Worm (Caenorhabditis elegans): Measurements from ENCODE around the gene dars-1.

The dars-1 gene

ce11 chrIII:9442846-9443245 is 48.2 kb downstream of the dars-1 start:
- TF ChIP-seq lin-54 (GFP tag; optimal IDR thresholded peaks at IDR 0.05): peak; percentile 37
- TF ChIP-seq ekl-4 (GFP tag; IDR thresholded peaks at IDR 0.05): peak; percentile 30; the same call in 1 of the 2 replicates
- TF ChIP-seq snpc-1.3 (tag; optimal IDR thresholded peaks at IDR 0.05; ENCODE audit: insufficient read depth): peak; percentile 39
- TF ChIP-seq madf-6 (GFP tag; IDR thresholded peaks at IDR 0.05): peak; percentile 74
- TF ChIP-seq egl-18 (GFP tag; IDR thresholded peaks at IDR 0.05): no peak
- TF ChIP-seq lin-26 (GFP tag; IDR thresholded peaks at IDR 0.05): peak; percentile 57; the same call in 1 of the 2 replicates
- TF ChIP-seq ceh-91 (GFP tag; IDR thresholded peaks at IDR 0.05): no peak
- peak; percentile 48 for TF ChIP-seq ztf-18 (tag; optimal IDR thresholded peaks at IDR 0.05)
- TF ChIP-seq ceh-40 (GFP tag; IDR thresholded peaks at IDR 0.05): no peak
- peak; percentile 45; the same call in 1 of the 2 replicates for TF ChIP-seq nfyb-1 (GFP tag; IDR thresholded peaks at IDR 0.05)
- 0 out of 2 replicates have a peak, but pooled peaks have one; percentile 34 for TF ChIP-seq hsf-1 (GFP tag; IDR thresholded peaks at IDR 0.05)
- TF ChIP-seq mes-4 (tag; optimal IDR thresholded peaks at IDR 0.05): no peak
- TF ChIP-seq B0336.3 (GFP tag; IDR thresholded peaks at IDR 0.05): peak; percentile 38
- no peak for TF ChIP-seq let-526 (GFP tag; IDR thresholded peaks at IDR 0.05)
- no peak for TF ChIP-seq Y67H2A.10 (GFP tag; conservative IDR thresholded peaks at IDR 0.05)
- TF ChIP-seq ceh-79 (tag; optimal IDR thresholded peaks at IDR 0.05): peak; percentile 45
- no peak for TF ChIP-seq ceh-27 (GFP tag; optimal IDR thresholded peaks at IDR 0.05)
- 0 out of 2 replicates have a peak, but pooled peaks have one; percentile 33 for TF ChIP-seq madf-3 (GFP tag; IDR thresholded peaks at IDR 0.05)
- TF ChIP-seq nfya-2 (GFP tag; IDR thresholded peaks at IDR 0.05): 0 out of 2 replicates have a peak, but pooled peaks have one; percentile 35
- no peak for TF ChIP-seq tlf-1 (GFP tag; optimal IDR thresholded peaks at IDR 0.05)
- TF ChIP-seq lsy-27 (tag; optimal IDR thresholded peaks at IDR 0.05; ENCODE audit: borderline replicate concordance, insufficient read depth): no peak
- peak; percentile 19; the same call in 1 of the 2 replicates for TF ChIP-seq madf-8 (GFP tag; conservative IDR thresholded peaks at IDR 0.05)
- peak; percentile 0 for TF ChIP-seq tbp1 (GFP tag; optimal IDR thresholded peaks at IDR 0.05)
- TF ChIP-seq atf-7 (tag; optimal IDR thresholded peaks at IDR 0.05): peak; percentile 45
- TF ChIP-seq lag-1 (GFP tag; IDR thresholded peaks at IDR 0.05): no peak
- no peak for TF ChIP-seq snpc-3.4 (tag; optimal IDR thresholded peaks at IDR 0.05)
- TF ChIP-seq dpl-1 (GFP tag; optimal IDR thresholded peaks at IDR 0.05): no peak

ce11 chrIII:9441133-9441532 is 49.9 kb downstream of the dars-1 start, which contains the start of gene emb-30:
Gene emb-30 (minus strand): TSS chrIII:9441460.
- TF ChIP-seq lin-54 (GFP tag; optimal IDR thresholded peaks at IDR 0.05) (peak; percentile 10), ceh-58 (GFP tag; IDR thresholded peaks at IDR 0.05) (no peak), nhr-120 (GFP tag; IDR thresholded peaks at IDR 0.05) (no peak), ama-1 (optimal IDR thresholded peaks at IDR 0.05) (peak; percentile 46), ama-1 (GFP tag; optimal IDR thresholded peaks at IDR 0.05) (peak in 1 of 2 experiments; percentile 30), lin-35 (GFP tag; optimal IDR thresholded peaks at IDR 0.05) (peak in 1 of 3 experiments; percentile 18), chd-7 (tag; optimal IDR thresholded peaks at IDR 0.05) (peak; percentile 1), repo-1 (tag; optimal IDR thresholded peaks at IDR 0.05) (peak; percentile 66), T26A5.8 (tag; optimal IDR thresholded peaks at IDR 0.05) (no peak), F33H1.4 (GFP tag; IDR thresholded peaks at IDR 0.05) (0 out of 2 replicates have a peak, but pooled peaks have one; percentile 13), lin-26 (GFP tag; IDR thresholded peaks at IDR 0.05) (peak; percentile 37; the same call in 1 of the 2 replicates), ets-4 (GFP tag; optimal IDR thresholded peaks at IDR 0.05) (no peak), madf-6 (GFP tag; IDR thresholded peaks at IDR 0.05) (peak; percentile 35), bed-2 (GFP tag; IDR thresholded peaks at IDR 0.05) (no peak), let-526 (GFP tag; IDR thresholded peaks at IDR 0.05) (no peak), dpff-1 (tag; optimal IDR thresholded peaks at IDR 0.05) (peak; percentile 10), pbrm-1 (GFP tag; IDR thresholded peaks at IDR 0.05) (peak; percentile 8; the same call in 1 of the 2 replicates), Y56A3A.18 (GFP tag; IDR thresholded peaks at IDR 0.05) (peak; percentile 76; the same call in 1 of the 2 replicates), mcd-1 (GFP tag; IDR thresholded peaks at IDR 0.05) (peak; percentile 17; the same call in 1 of the 2 replicates), F49E8.2 (tag; optimal IDR thresholded peaks at IDR 0.05; ENCODE audit: insufficient read depth) (peak; percentile 19), hsf-1 (GFP tag; IDR thresholded peaks at IDR 0.05) (0 out of 2 replicates have a peak, but pooled peaks have one; percentile 33), snpc-4 (GFP tag; optimal IDR thresholded peaks at IDR 0.05) (no peak), snpc-4 (tag; optimal IDR thresholded peaks at IDR 0.05) (no peak), F37B4.10 (GFP tag; IDR thresholded peaks at IDR 0.05) (0 out of 2 replicates have a peak, but pooled peaks have one; percentile 56), Y53G8AR.9 (GFP tag; conservative IDR thresholded peaks at IDR 0.05) (no peak)

All from whole organism, young adult.